Fruit fly (Drosophila melanogaster) whole organism: ENCODE results near the gene CG5181.

Experiments
- CG8478 ChIP-seq: fragments of >200 bp; optimal IDR thresholded peaks from 2 replicates; lab custom pipeline; 2018; ENCODE audit warnings: inconsistent platforms
- Dll ChIP-seq: fragments of >200 bp; optimal IDR thresholded peaks from 2 replicates; lab custom pipeline; 2017
- EcR ChIP-seq, 2 experiments: fragments of >200 bp; optimal IDR thresholded peaks; 2 replicates each; lab custom pipeline; 2017; ENCODE audit warnings: missing biosample characterization in 2 of 2, missing genetic modification characterization in 2 of 2, missing genetic modification reagents in 2 of 2
- pan ChIP-seq: fragments of >200 bp; optimal IDR thresholded peaks from 2 replicates; lab custom pipeline; 2017
- psq ChIP-seq: fragments of >200 bp; optimal IDR thresholded peaks from 2 replicates; lab custom pipeline; 2017
- usp ChIP-seq: fragments of >200 bp; optimal IDR thresholded peaks from 2 replicates; lab custom pipeline; 2017; ENCODE audit warnings: missing biosample characterization, missing genetic modification characterization, mixed read lengths

CG5181 gene

dm6 chr2L:7409602-7410001 lies at the start of gene CG5181:
Gene CG5181 (minus strand): TSS chr2L:7409809.
- TF ChIP-seq psq (lab: Kevin White, UChicago) (no peak), Dll (lab: Kevin White, UChicago) (no peak), EcR (GFP tag; optimal IDR thresholded peaks at IDR 0.05; lab: Kevin White, UChicago) (no peak), usp (GFP tag; lab: Kevin White, UChicago) (no peak), CG8478 (lab: Kevin White, UChicago) (no peak), pan (lab: Kevin White, UChicago) (no peak)

dm6 chr2L:7454112-7454511 lies 44.5 kb upstream of the CG5181 start, which contains the start of gene Gr28a:
Gene Gr28a (minus strand): TSS chr2L:7454212.
- no peak for TF ChIP-seq usp (GFP tag; lab: Kevin White, UChicago)
- no peak for TF ChIP-seq pan (lab: Kevin White, UChicago)
- TF ChIP-seq psq (lab: Kevin White, UChicago) = no peak
- TF ChIP-seq EcR (GFP tag; optimal IDR thresholded peaks at IDR 0.05; lab: Kevin White, UChicago) = no peak
- no peak for TF ChIP-seq Dll (lab: Kevin White, UChicago)
- TF ChIP-seq CG8478 (lab: Kevin White, UChicago) = no peak

DNA sequence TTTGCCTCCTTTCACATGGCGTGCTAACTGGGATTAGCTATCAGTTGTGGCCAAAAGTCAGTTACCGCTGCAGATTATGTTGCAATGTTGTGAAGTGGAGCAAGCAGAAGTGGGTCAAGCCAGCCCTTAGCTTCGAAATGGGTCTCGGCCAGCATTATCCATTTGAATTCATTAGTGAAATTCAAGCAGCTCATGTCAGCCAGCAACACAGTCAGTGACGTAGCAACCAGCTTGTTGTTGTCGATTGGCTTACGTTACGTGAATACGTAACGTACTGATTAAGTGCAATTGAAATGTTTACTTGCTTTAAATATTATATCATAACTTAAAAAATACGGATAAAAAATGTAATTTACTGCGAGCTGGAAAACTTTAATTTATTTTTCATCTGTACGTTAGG lies 42.5 kb upstream of the CG5181 start:
- TF ChIP-seq Dll (lab: Kevin White, UChicago) (no peak), CG8478 (lab: Kevin White, UChicago) (no peak), EcR (GFP tag; optimal IDR thresholded peaks at IDR 0.05; lab: Kevin White, UChicago) (no peak), usp (GFP tag; lab: Kevin White, UChicago) (no peak), pan (lab: Kevin White, UChicago) (no peak), psq (lab: Kevin White, UChicago) (no peak)

DNA sequence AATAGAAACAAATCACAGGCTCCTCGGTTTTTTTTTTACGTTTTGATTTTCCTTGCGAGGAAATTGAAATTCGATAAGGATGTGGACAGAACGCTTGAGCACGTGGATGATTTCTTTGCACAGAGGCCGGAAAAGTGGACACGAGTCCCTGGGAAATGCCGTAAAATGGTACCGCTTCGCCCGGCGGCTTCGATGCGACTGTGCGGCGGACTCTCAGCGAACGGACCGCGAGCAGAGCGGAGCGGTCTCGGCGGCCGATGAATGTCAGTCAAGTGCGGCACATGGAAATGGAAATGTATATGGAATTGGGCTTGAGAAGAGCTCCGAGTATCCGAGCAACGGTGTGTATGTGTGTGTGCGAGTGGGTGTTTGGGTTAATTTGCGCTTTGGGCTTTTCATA lies 41.4 kb upstream of the CG5181 start, which contains the start of gene santa-maria:
Gene santa-maria (minus strand): TSS at position 279 of the 400 bp plus-strand sequence.
- TF ChIP-seq psq (lab: Kevin White, UChicago) = no peak
- no peak for TF ChIP-seq EcR (GFP tag; optimal IDR thresholded peaks at IDR 0.05; lab: Kevin White, UChicago)
- TF ChIP-seq Dll (lab: Kevin White, UChicago) = no peak
- TF ChIP-seq usp (GFP tag; lab: Kevin White, UChicago) = no peak
- no peak for TF ChIP-seq pan (lab: Kevin White, UChicago)
- no peak for TF ChIP-seq CG8478 (lab: Kevin White, UChicago)

- TF ChIP-seq usp (GFP tag; lab: Kevin White, UChicago) (no peak), pan (lab: Kevin White, UChicago) (no peak), EcR (GFP tag; optimal IDR thresholded peaks at IDR 0.05; lab: Kevin White, UChicago) (no peak), psq (lab: Kevin White, UChicago) (no peak), Dll (lab: Kevin White, UChicago) (no peak), CG8478 (lab: Kevin White, UChicago) (no peak)
Observed at dm6 chr2L:7448371-7448770, 38.8 kb upstream of the CG5181 start.

DNA sequence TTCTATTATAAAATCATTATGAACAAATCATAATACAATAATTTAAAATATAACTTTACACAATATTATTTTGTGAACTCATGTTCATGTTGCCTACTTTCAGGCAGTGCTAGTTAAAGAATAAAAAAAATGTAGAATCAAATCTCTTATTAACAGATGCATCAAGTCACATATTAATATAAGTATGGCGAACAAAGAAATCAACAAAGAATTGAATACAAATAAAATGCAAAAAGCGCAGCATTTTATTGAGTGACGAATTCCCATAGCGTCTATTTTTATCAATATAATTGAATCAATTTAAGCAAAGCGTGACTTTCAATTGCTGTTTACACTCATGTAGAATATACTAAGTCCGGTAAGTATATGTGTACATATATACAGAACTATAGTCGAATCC lies 38.2 kb upstream of the CG5181 start:
- TF ChIP-seq EcR (GFP tag; optimal IDR thresholded peaks at IDR 0.05; lab: Kevin White, UChicago) = no peak
- TF ChIP-seq psq (lab: Kevin White, UChicago) = no peak

DNA sequence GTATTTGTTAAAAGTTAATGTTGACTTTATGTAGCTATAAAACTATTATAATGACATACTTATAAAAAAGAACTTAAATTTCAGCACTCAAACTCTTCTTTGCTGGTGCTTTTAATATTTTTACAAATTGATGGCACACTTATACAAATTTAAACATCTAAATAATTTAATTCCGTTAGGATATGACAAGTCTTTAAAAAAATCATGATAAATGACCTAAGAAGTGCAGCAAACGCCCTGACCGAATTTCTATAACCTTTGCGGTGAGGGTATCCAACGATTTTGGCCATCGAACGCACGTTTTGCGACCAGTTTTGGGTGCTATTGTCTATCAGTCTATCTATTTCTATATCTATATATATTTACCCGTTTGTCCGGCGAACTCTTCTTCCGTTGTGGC lies 33.3 kb upstream of the CG5181 start:
- TF ChIP-seq CG8478 (lab: Kevin White, UChicago) = no peak
- TF ChIP-seq EcR (GFP tag; optimal IDR thresholded peaks at IDR 0.05; lab: Kevin White, UChicago) = no peak
- no peak for TF ChIP-seq pan (lab: Kevin White, UChicago)
- no peak for TF ChIP-seq usp (GFP tag; lab: Kevin White, UChicago)
- no peak for TF ChIP-seq psq (lab: Kevin White, UChicago)
- TF ChIP-seq Dll (lab: Kevin White, UChicago) = no peak

- TF ChIP-seq psq (lab: Kevin White, UChicago) = no peak
- no peak for TF ChIP-seq CG8478 (lab: Kevin White, UChicago)
- TF ChIP-seq EcR (GFP tag; optimal IDR thresholded peaks at IDR 0.05; lab: Kevin White, UChicago) = no peak
Observed at dm6 chr2L:7442106-7442505, 32.5 kb upstream of the CG5181 start.

DNA sequence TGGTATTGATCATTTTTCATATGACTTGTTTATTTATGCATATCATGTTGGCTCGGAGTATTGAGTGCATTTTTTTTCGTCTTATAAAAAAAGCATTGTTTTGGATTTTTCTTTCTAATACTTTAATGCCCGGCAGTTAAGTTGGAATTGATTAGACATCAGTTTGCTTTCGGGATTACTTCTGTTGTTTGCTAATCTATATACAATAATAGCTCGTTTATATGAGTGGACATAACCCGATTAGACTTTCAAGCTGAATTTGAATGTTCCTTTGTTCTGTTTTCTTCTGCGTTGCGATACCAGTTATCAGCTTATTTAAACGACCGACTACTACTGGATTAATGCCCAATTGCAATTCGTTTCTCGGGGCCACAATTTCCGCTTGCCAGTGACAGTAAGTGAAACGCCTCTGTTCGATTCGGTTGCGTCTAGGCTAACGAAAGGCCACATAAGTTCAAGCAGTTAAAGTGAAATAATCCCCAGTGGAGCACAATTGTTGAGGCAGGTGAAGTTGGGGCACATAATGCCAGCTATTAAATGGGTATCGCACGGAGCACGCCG lies 30.9 kb upstream of the CG5181 start:
- TF ChIP-seq EcR (GFP tag; optimal IDR thresholded peaks at IDR 0.05; lab: Kevin White, UChicago) (no peak), psq (lab: Kevin White, UChicago) (no peak), pan (lab: Kevin White, UChicago) (no peak), CG8478 (lab: Kevin White, UChicago) (no peak), usp (GFP tag; lab: Kevin White, UChicago) (no peak), Dll (lab: Kevin White, UChicago) (no peak)

DNA sequence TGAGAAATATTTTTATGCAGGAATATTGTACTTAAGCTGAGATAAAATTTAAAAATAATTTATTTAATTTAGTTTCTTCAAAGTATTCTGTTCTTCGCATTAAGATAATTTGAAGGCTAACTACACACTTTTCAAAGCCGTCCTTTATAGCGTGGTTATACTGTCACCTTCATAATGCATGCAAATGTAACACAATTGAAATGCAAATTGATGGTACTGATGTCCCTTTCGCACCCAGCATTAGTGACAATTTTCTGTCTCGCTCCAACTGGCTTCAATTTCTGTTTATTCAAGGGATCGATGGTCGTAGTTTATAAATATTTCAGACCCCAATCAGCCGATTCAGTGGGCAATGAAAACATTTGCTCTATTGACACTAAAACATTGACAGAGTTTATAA lies 28.9 kb upstream of the CG5181 start:
- TF ChIP-seq psq (lab: Kevin White, UChicago) = no peak
- TF ChIP-seq Dll (lab: Kevin White, UChicago) = no peak
- TF ChIP-seq usp (GFP tag; lab: Kevin White, UChicago) = no peak
- TF ChIP-seq EcR (GFP tag; optimal IDR thresholded peaks at IDR 0.05; lab: Kevin White, UChicago) = no peak
- no peak for TF ChIP-seq pan (lab: Kevin White, UChicago)

DNA sequence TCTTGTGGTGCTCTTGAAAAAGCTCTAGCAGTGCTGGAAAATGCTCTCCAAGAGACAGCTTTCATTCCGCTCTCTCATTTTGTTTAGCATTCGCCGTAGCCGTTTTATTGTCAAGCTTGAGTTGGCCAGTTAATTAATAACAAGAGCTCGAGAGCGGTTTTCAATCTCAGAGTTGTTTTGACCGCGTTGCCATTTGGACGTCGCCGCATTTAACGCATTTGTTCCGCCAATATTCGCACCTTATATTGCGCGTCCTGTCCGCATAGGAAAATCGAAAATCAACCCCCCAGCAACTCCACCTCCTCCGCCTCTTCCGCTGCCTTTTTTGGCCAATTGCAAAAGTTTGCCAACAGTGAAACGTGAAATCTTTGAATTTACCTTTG lies 27.7 kb upstream of the CG5181 start, which contains the start of gene CG5973:
Gene CG5973 (plus strand): TSS at position 168 of the 383 bp plus-strand sequence.
- TF ChIP-seq EcR (GFP tag; optimal IDR thresholded peaks at IDR 0.05; lab: Kevin White, UChicago) (no peak), psq (lab: Kevin White, UChicago) (no peak), Dll (lab: Kevin White, UChicago) (no peak), pan (lab: Kevin White, UChicago) (no peak), usp (GFP tag; lab: Kevin White, UChicago) (no peak), CG8478 (lab: Kevin White, UChicago) (no peak)
